Worm (Caenorhabditis elegans): ENCODE measurements around the gene sre-54.

DNA sequence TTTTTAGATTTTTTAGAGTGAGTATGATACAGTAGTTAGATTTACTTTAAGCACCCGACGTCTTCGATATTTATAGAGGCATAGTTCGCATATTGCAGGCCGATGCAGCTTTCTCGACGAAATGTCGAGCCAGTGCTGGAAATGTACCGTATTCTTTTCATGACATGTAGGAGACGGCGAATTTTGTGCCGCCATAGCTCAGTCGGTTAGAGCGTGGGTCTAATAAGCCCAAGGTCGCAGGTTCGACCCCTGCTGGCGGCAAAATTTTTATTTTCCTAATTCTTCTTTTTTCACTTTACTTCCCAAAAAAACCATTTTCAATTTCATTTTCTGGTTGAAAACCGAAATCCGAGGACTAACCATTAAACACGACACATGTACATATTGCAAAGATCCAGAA lies 29.5 kb downstream of the sre-54 start:
- no peak for TF ChIP-seq B0310.2 (tag; optimal IDR thresholded peaks at IDR 0.05)
- TF ChIP-seq ceh-36 (tag; optimal IDR thresholded peaks at IDR 0.05) = no peak
- no peak for TF ChIP-seq tbx-11 (GFP tag; IDR thresholded peaks at IDR 0.05)

Measured in whole organism, early embryonic.